Fruit fly (Drosophila melanogaster) Kc167 (cell line): ENCODE measurements around the gene Glut3.

Experiments
- Myc ChIP-seq: fragments of >200 bp; optimal IDR thresholded peaks from 2 replicates; lab custom pipeline; 2017; ENCODE audit warnings: missing external identifiers
- Sin3A ChIP-seq: fragments of >200 bp; optimal IDR thresholded peaks from 2 replicates; lab custom pipeline; 2018; ENCODE audit warnings: missing external identifiers
- h ChIP-seq: fragments of >200 bp; optimal IDR thresholded peaks from 3 replicates; lab custom pipeline; 2018; ENCODE audit warnings: missing external identifiers
- insv ChIP-seq: fragments of >200 bp; optimal IDR thresholded peaks from 3 replicates; lab custom pipeline; 2018; ENCODE audit warnings: missing external identifiers
- psq ChIP-seq: fragments of >200 bp; optimal IDR thresholded peaks from 2 replicates; lab custom pipeline; 2017; ENCODE audit warnings: missing external identifiers
- ttk ChIP-seq: sonication (Bioruptor generic); optimal IDR thresholded peaks from 2 replicates; lab custom pipeline; 2017; ENCODE audit warnings: missing external identifiers

The Glut3 gene

DNA sequence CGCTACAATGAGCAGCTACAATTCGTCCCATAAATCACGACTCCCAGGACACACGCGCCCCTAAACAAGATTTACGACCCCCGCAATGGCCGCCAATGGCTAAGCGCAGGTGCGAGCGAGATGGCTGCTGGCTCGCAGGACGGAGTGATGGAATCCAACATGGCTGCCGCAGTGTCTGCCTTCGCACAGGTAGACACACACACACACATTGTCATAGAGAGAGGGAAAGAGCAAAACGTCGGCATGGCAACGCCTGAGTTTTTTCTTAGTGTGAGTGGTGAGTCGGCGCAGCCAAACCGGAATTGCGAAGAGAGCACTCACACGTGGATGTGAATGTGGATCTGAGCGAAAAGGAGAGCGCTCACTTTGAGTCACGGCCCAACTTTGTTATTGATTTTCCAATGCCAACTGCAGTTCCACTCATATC is 23.7 kb downstream of the Glut3 start:
- TF ChIP-seq Myc (lab: Kevin White, UChicago) = no peak
- TF ChIP-seq h (lab: Kevin White, UChicago) = no peak
- no peak for TF ChIP-seq ttk (lab: Kevin White, UChicago)
- no peak for TF ChIP-seq psq (lab: Kevin White, UChicago)
- TF ChIP-seq insv (lab: Kevin White, UChicago) = no peak
- no peak for TF ChIP-seq Sin3A

dm6 chr3R:16813116-16813752 is 25.1 kb downstream of the Glut3 start:
- TF ChIP-seq psq (lab: Kevin White, UChicago) (no peak), Myc (lab: Kevin White, UChicago) (no peak), insv (lab: Kevin White, UChicago) (no peak), h (lab: Kevin White, UChicago) (no peak), Sin3A (no peak), ttk (lab: Kevin White, UChicago) (no peak)

- no peak for TF ChIP-seq Myc (lab: Kevin White, UChicago)
- TF ChIP-seq Sin3A = no peak
- no peak for TF ChIP-seq psq (lab: Kevin White, UChicago)
- no peak for TF ChIP-seq insv (lab: Kevin White, UChicago)
- no peak for TF ChIP-seq h (lab: Kevin White, UChicago)
These were observed 27.6 kb downstream of the Glut3 start for dm6 chr3R:16815728-16816127.

DNA sequence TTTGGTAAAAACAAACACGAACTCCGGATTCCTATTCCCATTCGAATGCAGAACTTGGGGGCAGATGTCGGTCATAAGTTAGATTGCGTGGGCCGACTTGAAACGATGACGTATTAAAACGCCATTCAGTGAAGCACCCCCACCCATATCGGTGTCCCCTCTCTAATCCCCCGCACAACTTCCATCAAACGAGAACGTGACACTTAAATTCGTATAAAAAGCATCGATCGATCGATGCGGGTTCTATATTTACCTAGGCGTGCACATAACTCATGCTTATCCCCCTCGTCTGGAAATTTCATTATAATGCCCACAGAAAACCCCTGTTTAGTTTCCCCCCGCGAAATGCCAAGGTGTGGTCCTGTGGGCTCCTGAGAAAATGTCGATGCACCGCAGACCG is 29.4 kb downstream of the Glut3 start:
- TF ChIP-seq ttk (lab: Kevin White, UChicago) (no peak), psq (lab: Kevin White, UChicago) (no peak), Sin3A (no peak), Myc (lab: Kevin White, UChicago) (no peak), h (lab: Kevin White, UChicago) (no peak), insv (lab: Kevin White, UChicago) (no peak)

- no peak for TF ChIP-seq ttk (lab: Kevin White, UChicago)
- TF ChIP-seq insv (lab: Kevin White, UChicago) = no peak
- no peak for TF ChIP-seq h (lab: Kevin White, UChicago)
- no peak for TF ChIP-seq psq (lab: Kevin White, UChicago)
- no peak for TF ChIP-seq Sin3A
- no peak for TF ChIP-seq Myc (lab: Kevin White, UChicago)
These were observed 31.5 kb downstream of the Glut3 start for dm6 chr3R:16819451-16820129.

DNA sequence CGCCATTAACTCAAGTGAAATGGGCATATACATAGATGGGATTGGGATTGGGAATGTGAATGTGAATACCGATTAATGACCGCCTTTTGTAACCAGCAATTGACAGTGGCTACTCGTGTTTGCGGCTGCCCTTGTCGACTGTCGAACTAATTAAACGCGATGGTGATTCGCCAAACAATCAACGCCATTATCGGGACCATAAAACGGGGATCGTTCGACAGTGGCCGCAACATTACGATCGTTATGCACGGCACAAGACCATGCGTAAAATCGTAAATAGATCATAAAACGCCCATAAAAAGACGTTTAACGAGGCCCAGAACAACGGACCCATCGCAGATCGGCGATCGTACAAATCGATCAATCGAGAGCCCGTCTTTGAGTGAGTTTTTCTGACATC is 33.4 kb downstream of the Glut3 start:
- no peak for TF ChIP-seq h (lab: Kevin White, UChicago)
- no peak for TF ChIP-seq psq (lab: Kevin White, UChicago)
- no peak for TF ChIP-seq Sin3A
- TF ChIP-seq Myc (lab: Kevin White, UChicago) = no peak
- TF ChIP-seq insv (lab: Kevin White, UChicago) = no peak
- TF ChIP-seq ttk (lab: Kevin White, UChicago) = no peak

dm6 chr3R:16822015-16822414 is 33.9 kb downstream of the Glut3 start:
- no peak for TF ChIP-seq Sin3A
- TF ChIP-seq ttk (lab: Kevin White, UChicago) = no peak
- TF ChIP-seq insv (lab: Kevin White, UChicago) = no peak
- TF ChIP-seq h (lab: Kevin White, UChicago) = no peak
- no peak for TF ChIP-seq psq (lab: Kevin White, UChicago)
- no peak for TF ChIP-seq Myc (lab: Kevin White, UChicago)

dm6 chr3R:16826246-16826816 is 38.2 kb downstream of the Glut3 start:
- no peak for TF ChIP-seq psq (lab: Kevin White, UChicago)
- no peak for TF ChIP-seq Sin3A
- TF ChIP-seq ttk (lab: Kevin White, UChicago) = no peak
- TF ChIP-seq h (lab: Kevin White, UChicago) = no peak
- no peak for TF ChIP-seq insv (lab: Kevin White, UChicago)
- no peak for TF ChIP-seq Myc (lab: Kevin White, UChicago)

- TF ChIP-seq Myc (lab: Kevin White, UChicago) (no peak), h (lab: Kevin White, UChicago) (no peak), insv (lab: Kevin White, UChicago) (no peak), ttk (lab: Kevin White, UChicago) (no peak), Sin3A (no peak), psq (lab: Kevin White, UChicago) (no peak)
These were observed 39.0 kb downstream of the Glut3 start for dm6 chr3R:16827124-16827523.

DNA sequence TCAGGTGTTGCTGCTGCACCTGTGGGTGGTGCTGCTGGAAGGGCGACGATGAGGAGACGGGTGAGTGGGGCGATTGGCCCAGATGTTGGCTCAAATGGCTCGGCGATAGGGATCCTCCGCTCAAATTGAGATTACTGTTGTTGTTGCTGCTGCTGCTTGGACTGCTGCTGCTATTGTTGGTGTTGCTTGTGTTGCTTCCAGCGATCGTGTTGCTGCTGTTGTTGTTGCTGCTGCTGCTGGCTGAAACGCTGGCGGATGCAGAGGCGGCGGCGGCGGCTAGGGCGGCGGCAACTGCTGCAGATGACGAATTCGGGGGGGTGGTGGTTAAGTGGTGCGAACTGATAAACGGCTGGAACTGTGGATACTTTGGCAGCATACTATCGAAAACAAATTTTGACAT is 39.5 kb downstream of the Glut3 start:
- no peak for TF ChIP-seq h (lab: Kevin White, UChicago)
- no peak for TF ChIP-seq insv (lab: Kevin White, UChicago)
- TF ChIP-seq ttk (lab: Kevin White, UChicago) = no peak
- TF ChIP-seq psq (lab: Kevin White, UChicago) = no peak
- no peak for TF ChIP-seq Myc (lab: Kevin White, UChicago)
- TF ChIP-seq Sin3A = no peak

DNA sequence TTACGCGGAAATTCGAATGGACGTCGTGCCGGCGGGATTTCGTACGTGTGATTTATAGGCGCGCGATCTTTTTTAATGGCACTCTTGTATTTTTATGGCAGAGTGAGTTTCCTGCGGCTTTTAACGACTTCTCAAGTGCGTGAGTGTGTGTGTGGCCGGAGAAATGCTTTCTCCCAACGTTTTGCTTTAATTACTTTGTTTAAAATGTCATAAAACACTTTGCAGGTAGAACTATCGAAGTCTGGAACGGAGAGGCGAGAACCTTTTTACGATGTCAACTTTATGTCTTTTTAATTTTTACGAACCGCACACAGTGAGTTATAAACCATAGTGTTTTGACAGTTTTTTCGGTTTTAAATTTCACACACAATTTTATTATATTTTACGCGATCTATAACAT is 41.0 kb downstream of the Glut3 start:
- TF ChIP-seq insv (lab: Kevin White, UChicago) (no peak), h (lab: Kevin White, UChicago) (no peak), psq (lab: Kevin White, UChicago) (no peak), Sin3A (no peak), Myc (lab: Kevin White, UChicago) (no peak), ttk (lab: Kevin White, UChicago) (no peak)
